Fruit fly (Drosophila melanogaster) Kc167 (cell line): ENCODE measurements around the gene CtIP.

Experiments used
- Myc ChIP-seq: fragments of >200 bp; optimal IDR thresholded peaks from 2 replicates; lab custom pipeline; 2017; ENCODE audit warnings: missing external identifiers
- Sin3A ChIP-seq: fragments of >200 bp; optimal IDR thresholded peaks from 2 replicates; lab custom pipeline; 2018; ENCODE audit warnings: missing external identifiers
- h ChIP-seq: fragments of >200 bp; optimal IDR thresholded peaks from 3 replicates; lab custom pipeline; 2018; ENCODE audit warnings: missing external identifiers
- psq ChIP-seq: fragments of >200 bp; optimal IDR thresholded peaks from 2 replicates; lab custom pipeline; 2017; ENCODE audit warnings: missing external identifiers
- ttk ChIP-seq: sonication (Bioruptor generic); optimal IDR thresholded peaks from 2 replicates; lab custom pipeline; 2017; ENCODE audit warnings: missing external identifiers

- no peak for TF ChIP-seq Sin3A (lab: Kevin White, UChicago)
- TF ChIP-seq ttk, result no peak
- TF ChIP-seq h (lab: Kevin White, UChicago), result no peak
- TF ChIP-seq psq (lab: Kevin White, UChicago), result no peak
- no peak for TF ChIP-seq Myc (lab: Kevin White, UChicago)
These were observed 11.3 kb downstream of the CtIP start for dm6 chr3L:20447337-20447736.
